Worm (Caenorhabditis elegans): ENCODE data around the gene C08F8.2.
A peak's percentile ranks its signal among the peaks of the same experiment; 100 is the strongest.

The C08F8.2 gene

DNA sequence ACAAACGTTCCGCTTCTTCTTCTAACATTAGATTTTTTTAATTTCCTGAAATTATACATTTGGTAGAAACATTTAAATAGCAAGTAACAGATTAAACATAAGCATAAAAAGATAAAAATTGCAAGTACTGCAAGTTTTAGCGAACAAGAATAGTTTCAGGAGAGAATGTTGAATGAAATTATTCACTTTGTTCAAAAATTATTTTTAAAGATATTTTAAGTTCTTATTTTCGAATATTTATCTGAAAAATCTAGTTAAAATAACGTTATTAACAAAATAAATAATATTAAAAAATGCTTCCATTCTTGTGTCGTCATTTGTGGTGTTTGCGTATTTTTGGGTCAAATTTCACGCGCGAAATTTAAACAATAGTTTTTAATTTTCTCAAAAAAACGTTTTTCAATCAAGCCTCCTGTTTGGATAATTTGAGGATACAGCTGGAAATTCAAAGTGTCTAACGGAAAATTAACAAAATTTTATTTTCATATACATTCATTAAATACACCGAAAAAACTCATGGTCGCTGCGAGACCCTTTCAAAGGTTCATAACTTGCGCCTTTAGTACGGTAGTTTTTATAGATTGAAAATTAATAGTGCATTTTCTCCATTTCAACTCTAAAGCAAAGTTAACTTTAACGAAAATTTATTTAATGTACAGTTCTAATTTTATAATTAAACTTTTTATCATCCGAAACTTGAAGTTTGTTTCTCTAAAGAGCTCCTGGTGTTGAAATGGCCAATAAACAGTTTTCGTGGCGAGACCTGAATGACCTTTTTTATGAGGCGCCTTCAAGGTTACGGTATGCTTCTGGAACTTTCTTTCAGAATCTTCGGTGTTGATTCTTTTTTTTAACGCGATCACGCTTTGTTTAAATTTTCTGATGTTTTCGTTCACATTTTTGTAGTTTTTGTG is 8.2 kb upstream of the C08F8.2 start, which contains the start of gene skih-2:
skih-2 (minus strand) TSS at position 51 of the 914 bp plus-strand sequence.
- TF ChIP-seq C16A3.4 (tag; optimal IDR thresholded peaks at IDR 0.05) (peak; percentile 38), efl-3 (GFP tag; optimal IDR thresholded peaks at IDR 0.05) (no peak), egl-27 (tag; optimal IDR thresholded peaks at IDR 0.05) (no peak), fos-1 (tag; optimal IDR thresholded peaks at IDR 0.05) (no peak), snu-23 (GFP tag; optimal IDR thresholded peaks at IDR 0.05) (peak; percentile 55), C04F5.9 (tag; optimal IDR thresholded peaks at IDR 0.05) (no peak), sptf-1 (tag; optimal IDR thresholded peaks at IDR 0.05) (no peak), pag-3 (tag; optimal IDR thresholded peaks at IDR 0.05; ENCODE audit: borderline replicate concordance, insufficient read depth) (no peak), lir-3 (tag; optimal IDR thresholded peaks at IDR 0.05; ENCODE audit: poor library complexity) (no peak), pax-3 (tag; optimal IDR thresholded peaks at IDR 0.05) (no peak), unc-30 (tag; optimal IDR thresholded peaks at IDR 0.05) (no peak), ceh-90 (tag; optimal IDR thresholded peaks at IDR 0.05) (no peak), ceh-88 (GFP tag; IDR thresholded peaks at IDR 0.05) (no peak), mdl-1 (tag; optimal IDR thresholded peaks at IDR 0.05) (no peak), tbx-2 (tag; optimal IDR thresholded peaks at IDR 0.05) (peak; percentile 49), lin-15B (tag; optimal IDR thresholded peaks at IDR 0.05) (peak; percentile 32), nhr-237 (tag; optimal IDR thresholded peaks at IDR 0.05) (no peak), fkh-10 (GFP tag; optimal IDR thresholded peaks at IDR 0.05) (no peak), ztf-4 (tag; optimal IDR thresholded peaks at IDR 0.05) (no peak), fkh-4 (tag; optimal IDR thresholded peaks at IDR 0.05; ENCODE audit: borderline replicate concordance) (no peak), lin-14 (GFP tag; optimal IDR thresholded peaks at IDR 0.05) (no peak), hpl-2 (GFP tag; optimal IDR thresholded peaks at IDR 0.05) (no peak), isw-1 (GFP tag; IDR thresholded peaks at IDR 0.05) (peak; percentile 26), egl-13 (tag; optimal IDR thresholded peaks at IDR 0.05) (no peak), zag-1 (tag; optimal IDR thresholded peaks at IDR 0.05) (peak; percentile 58), dsc-1 (tag; optimal IDR thresholded peaks at IDR 0.05) (peak; percentile 37), mab-9 (GFP tag; IDR thresholded peaks at IDR 0.05) (no peak), nhr-77 (tag; optimal IDR thresholded peaks at IDR 0.05) (no peak), nhr-84 (tag; optimal IDR thresholded peaks at IDR 0.05) (no peak), Y116A8C.19 (tag; optimal IDR thresholded peaks at IDR 0.05; ENCODE audit: borderline replicate concordance) (no peak), F16B12.6 (tag; optimal IDR thresholded peaks at IDR 0.05) (peak; percentile 88), snpc-4 (tag; optimal IDR thresholded peaks at IDR 0.05) (peak; percentile 20), nhr-47 (tag; optimal IDR thresholded peaks at IDR 0.05) (peak; percentile 71), zip-4 (GFP tag; optimal IDR thresholded peaks at IDR 0.05) (no peak), elt-2 (tag; optimal IDR thresholded peaks at IDR 0.05) (no peak), unc-130 (tag; optimal IDR thresholded peaks at IDR 0.05) (no peak), aha-1 (tag; optimal IDR thresholded peaks at IDR 0.05) (no peak), ceh-63 (GFP tag; optimal IDR thresholded peaks at IDR 0.05) (no peak), hlh-4 (tag; optimal IDR thresholded peaks at IDR 0.05) (no peak), ama-1 (optimal IDR thresholded peaks at IDR 0.05) (no peak), hlh-17 (GFP tag; optimal IDR thresholded peaks at IDR 0.05; ENCODE audit: borderline replicate concordance) (no peak), nhr-28 (tag; optimal IDR thresholded peaks at IDR 0.05) (no peak), xbp-1 (tag; optimal IDR thresholded peaks at IDR 0.05) (peak; percentile 78), nhr-90 (tag; optimal IDR thresholded peaks at IDR 0.05; ENCODE audit: poor library complexity) (peak; percentile 32), unc-62 (GFP tag; optimal IDR thresholded peaks at IDR 0.05) (no peak), nhr-85 (tag) (peak; percentile 68), aly-2 (tag; optimal IDR thresholded peaks at IDR 0.05) (no peak), nhr-71 (tag; optimal IDR thresholded peaks at IDR 0.05) (peak; percentile 64), fkh-8 (tag; optimal IDR thresholded peaks at IDR 0.05) (no peak), jun-1 (tag; optimal IDR thresholded peaks at IDR 0.05) (no peak), swsn-7 (tag; optimal IDR thresholded peaks at IDR 0.05) (peak; percentile 52), blmp-1 (tag; optimal IDR thresholded peaks at IDR 0.05) (peak; percentile 27)
